Worm (Caenorhabditis elegans) whole organism, L4 larva: Measurements from ENCODE around the gene ZK673.6.

Experiments
- egl-27 ChIP-seq: sonication (generic microtip); optimal IDR thresholded peaks from 3 replicates; lab custom pipeline; 2017; ENCODE audit warnings: missing biosample characterization, missing genetic modification reagents, missing genetic modification characterization
- lin-39 ChIP-seq: fragments of 150-350 bp; optimal IDR thresholded peaks from 2 replicates; lab custom pipeline; 2014; ENCODE audit warnings: missing biosample characterization, missing genetic modification reagents, missing genetic modification characterization
- pha-4 ChIP-seq, 2 experiments: fragments of 150-350 bp in 1 of 2; fragments of 200-800 bp in 1 of 2; sonication (Bioruptor generic) in 1 of 2; IDR thresholded peaks in 1 of 2; optimal IDR thresholded peaks in 1 of 2; 2 replicates each; pipeline versions ENCODE4 v1.3.6 to Lab custom; 2014 to 2022; ENCODE audit warnings: missing genetic modification characterization in 2 of 2, missing genetic modification reagents in 2 of 2, missing biosample characterization in 1 of 2, missing compliant biosample characterization in 1 of 2
- spr-3 ChIP-seq: fragments of 200-800 bp; sonication (Bioruptor generic); optimal IDR thresholded peaks from 2 replicates; lab custom pipeline; 2018; ENCODE audit warnings: mild to moderate bottlenecking, missing genetic modification characterization, missing compliant biosample characterization
- zag-1 ChIP-seq: fragments of 150-350 bp; optimal IDR thresholded peaks from 2 replicates; lab custom pipeline; 2014; ENCODE audit warnings: missing biosample characterization, missing genetic modification characterization

DNA sequence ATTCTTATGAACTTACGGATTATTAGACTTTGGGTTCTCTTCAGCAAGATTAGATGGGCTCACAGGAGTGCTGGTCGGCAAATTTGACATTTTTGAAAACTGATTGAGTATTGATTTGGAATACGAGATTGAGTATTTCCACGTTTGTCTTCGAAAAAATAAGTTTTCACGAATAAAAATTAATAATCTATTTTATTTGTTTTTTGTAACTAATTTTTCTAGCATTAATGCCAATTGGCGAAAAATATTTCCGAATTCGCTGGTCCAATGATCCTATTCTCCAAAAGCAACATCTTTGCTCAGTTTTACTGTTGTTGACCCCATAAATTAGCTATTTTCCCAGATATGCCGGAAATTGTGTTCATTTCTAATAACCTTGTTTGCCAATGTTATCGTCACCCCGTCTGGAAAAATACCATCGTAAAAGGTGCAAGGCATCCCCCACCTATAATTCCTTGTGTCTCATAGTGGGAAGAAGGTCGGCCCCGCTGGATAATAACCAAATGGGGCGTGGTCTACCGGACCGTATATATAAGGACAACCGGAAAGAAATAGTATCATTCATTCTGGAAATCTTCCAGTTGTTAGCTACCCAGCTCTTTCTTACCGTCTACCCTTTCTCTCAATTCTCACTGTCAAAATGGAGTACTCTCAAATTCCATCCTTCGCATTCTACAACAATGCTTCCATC, at the start of gene ZK673.6, which contains the start of gene sdz-37:
- TF ChIP-seq spr-3 (no peak), pha-4 (GFP tag; IDR thresholded peaks at IDR 0.05; lab: Robert Waterston, UW) (no peak), pha-4 (tag; optimal IDR thresholded peaks at IDR 0.05; lab: Kevin White, UChicago) (no peak), zag-1 (no peak), egl-27 (tag; lab: Kevin White, UChicago) (no peak), lin-39 (tag; lab: Kevin White, UChicago) (no peak)
